Worm (Caenorhabditis elegans): ENCODE results near the gene hst-6.

The hst-6 gene

ce11 chrX:5319214-5319838 is 44.0 kb downstream of the hst-6 start:
- TF ChIP-seq dpff-1 (tag; optimal IDR thresholded peaks at IDR 0.05) (no peak), B0019.2 (GFP tag; conservative IDR thresholded peaks at IDR 0.05) (no peak), let-526 (GFP tag; IDR thresholded peaks at IDR 0.05) (no peak), C17E4.6 (GFP tag; IDR thresholded peaks at IDR 0.05) (no peak), ztf-28 (GFP tag; IDR thresholded peaks at IDR 0.05) (no peak), egrh-3 (GFP tag; IDR thresholded peaks at IDR 0.05) (no peak), F23B12.7 (tag; optimal IDR thresholded peaks at IDR 0.05; ENCODE audit: insufficient read depth) (peak; percentile 76), cebp-2 (GFP tag; IDR thresholded peaks at IDR 0.05) (no peak), rec-8 (tag; optimal IDR thresholded peaks at IDR 0.05) (peak; percentile 42 to 63), egl-18 (GFP tag; IDR thresholded peaks at IDR 0.05) (no peak), lir-1 (GFP tag; conservative IDR thresholded peaks at IDR 0.05) (no peak), hsf-1 (GFP tag; IDR thresholded peaks at IDR 0.05) (no peak), nfyb-1 (GFP tag; IDR thresholded peaks at IDR 0.05) (no peak), die-1 (tag; optimal IDR thresholded peaks at IDR 0.05) (peak; percentile 83), mxl-1 (tag; optimal IDR thresholded peaks at IDR 0.05) (peak; percentile 62), pha-4 (tag; optimal IDR thresholded peaks at IDR 0.05) (no peak), F52B5.7 (tag; optimal IDR thresholded peaks at IDR 0.05) (no peak), nhr-27 (tag; optimal IDR thresholded peaks at IDR 0.05) (no peak), hmg-1.2 (GFP tag; IDR thresholded peaks at IDR 0.05) (peak; percentile 75), ceh-91 (GFP tag; IDR thresholded peaks at IDR 0.05) (no peak), ztf-25 (GFP tag; IDR thresholded peaks at IDR 0.05) (peak; percentile 89; the same call in 1 of the 2 replicates), repo-1 (tag; optimal IDR thresholded peaks at IDR 0.05) (no peak), F10E7.11 (tag; optimal IDR thresholded peaks at IDR 0.05) (peak; percentile 34), attf-6 (GFP tag; IDR thresholded peaks at IDR 0.05) (no peak), somi-1 (GFP tag; optimal IDR thresholded peaks at IDR 0.05) (no peak), Y56A3A.18 (GFP tag; IDR thresholded peaks at IDR 0.05) (peak; percentile 65; the same call in 1 of the 2 replicates), lag-1 (GFP tag; IDR thresholded peaks at IDR 0.05) (0 out of 2 replicates have a peak, but pooled peaks have one; percentile 36), lsy-27 (tag; optimal IDR thresholded peaks at IDR 0.05; ENCODE audit: borderline replicate concordance, insufficient read depth) (no peak), F55B11.4 (tag; optimal IDR thresholded peaks at IDR 0.05; ENCODE audit: borderline replicate concordance, insufficient read depth) (no peak), hmg-20 (GFP tag; IDR thresholded peaks at IDR 0.05) (peak; percentile 76), xnd-1 (tag; optimal IDR thresholded peaks at IDR 0.05) (no peak), madf-3 (GFP tag; IDR thresholded peaks at IDR 0.05) (0 out of 2 replicates have a peak, but pooled peaks have one; percentile 22), F49E8.2 (tag; optimal IDR thresholded peaks at IDR 0.05; ENCODE audit: insufficient read depth) (no peak), ceh-79 (tag; optimal IDR thresholded peaks at IDR 0.05) (no peak), K12H6.12 (tag; optimal IDR thresholded peaks at IDR 0.05) (peak; percentile 14), nfya-1 (tag; optimal IDR thresholded peaks at IDR 0.05; ENCODE audit: borderline replicate concordance, insufficient read depth) (no peak), T07F8.4 (tag; optimal IDR thresholded peaks at IDR 0.05) (peak; percentile 50), sptf-2 (GFP tag; optimal IDR thresholded peaks at IDR 0.05) (no peak), snpc-4 (GFP tag; optimal IDR thresholded peaks at IDR 0.05) (peak; percentile 80), snpc-4 (tag; optimal IDR thresholded peaks at IDR 0.05) (peak in 3 of 4 experiments; percentile 11 to 85 (median 77)), unc-62 (GFP tag; optimal IDR thresholded peaks at IDR 0.05) (no peak), sea-2 (GFP tag; IDR thresholded peaks at IDR 0.05) (no peak), dpl-1 (GFP tag; optimal IDR thresholded peaks at IDR 0.05) (peak; percentile 4), athp-1 (tag; optimal IDR thresholded peaks at IDR 0.05) (no peak), snpc-1.1 (tag; optimal IDR thresholded peaks at IDR 0.05; ENCODE audit: insufficient read depth) (peak; percentile 83), zfh-2 (GFP tag; conservative IDR thresholded peaks at IDR 0.05) (no peak), Y53F4B.3 (GFP tag; IDR thresholded peaks at IDR 0.05) (no peak)

All from whole organism, young adult.